Worm (Caenorhabditis elegans) whole organism, midembryonic: ENCODE data around the gene sdz-9.

Source experiments
- ref-1 ChIP-seq: fragments of 200-800 bp; sonication (Bioruptor generic); conservative IDR thresholded peaks from 2 replicates; pipeline ENCODE4 v1.3.6; 2022; ENCODE audit warnings: missing genetic modification reagents, missing genetic modification characterization, missing compliant biosample characterization
- tab-1 ChIP-seq: fragments of 200-800 bp; sonication (Bioruptor generic); IDR thresholded peaks from 2 replicates; pipeline ENCODE4 v1.3.6; 2022; ENCODE audit warnings: missing genetic modification characterization, missing compliant biosample characterization

ce11 chrII:2747956-2748621 lies 25.3 kb downstream of the sdz-9 start:
- no peak for TF ChIP-seq tab-1 (GFP tag; lab: Robert Waterston, UW)
- TF ChIP-seq ref-1 = no peak
